Worm (Caenorhabditis elegans): ENCODE data around the gene C17E7.9.

DNA sequence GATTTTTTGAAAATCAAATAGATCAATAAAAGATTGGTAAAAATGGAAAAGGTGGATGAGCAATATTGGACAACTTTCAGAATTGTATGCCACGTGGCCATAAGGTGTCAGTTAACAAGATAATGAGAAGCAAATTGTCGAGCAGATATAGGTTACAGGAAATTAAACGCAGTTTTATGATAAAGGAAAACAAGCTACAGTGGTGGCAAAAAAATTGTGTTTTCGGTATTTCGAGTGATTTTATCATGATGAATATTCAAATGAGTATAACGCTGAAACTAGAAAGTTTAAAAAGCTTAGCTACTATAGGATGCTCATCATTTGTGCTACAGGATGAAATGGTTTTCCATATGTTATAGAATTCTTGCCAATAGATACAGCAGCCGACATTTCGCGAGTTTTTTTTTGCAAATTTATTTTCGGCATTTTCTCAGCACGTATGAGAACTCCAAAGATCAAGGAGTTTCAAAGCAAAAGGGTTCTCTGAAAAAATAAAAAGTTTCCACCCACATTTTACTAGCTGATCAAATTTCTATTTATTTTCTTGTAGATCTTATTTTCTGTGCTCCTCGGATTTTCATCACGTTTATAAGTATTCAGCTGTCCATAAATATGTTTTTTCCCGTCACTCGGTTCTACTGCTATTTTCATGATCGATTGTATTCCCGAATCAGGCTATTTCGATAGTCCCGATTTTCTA is 11.9 kb upstream of the C17E7.9 start, which contains the start of the genes str-229 and srh-190:
- TF ChIP-seq skn-1 (tag; optimal IDR thresholded peaks at IDR 0.05) = no peak
- TF ChIP-seq ztf-11 (tag; optimal IDR thresholded peaks at IDR 0.05) = no peak
- no peak for TF ChIP-seq ama-1 (optimal IDR thresholded peaks at IDR 0.05)
- no peak for TF ChIP-seq rnt-1 (tag; optimal IDR thresholded peaks at IDR 0.05)
- TF ChIP-seq alr-1 (tag; optimal IDR thresholded peaks at IDR 0.05; ENCODE audit: borderline replicate concordance) = no peak
- TF ChIP-seq pax-3 (tag; optimal IDR thresholded peaks at IDR 0.05) = no peak
- no peak for TF ChIP-seq aly-2 (tag; optimal IDR thresholded peaks at IDR 0.05)
- TF ChIP-seq nhr-237 (tag; optimal IDR thresholded peaks at IDR 0.05) = no peak
